Fruit fly (Drosophila melanogaster) whole organism, embryonic: ENCODE measurements around the gene CG7530.

Experiments
- ATbp ChIP-seq: fragments of 200-800 bp; sonication (Bioruptor generic); optimal IDR thresholded peaks from 2 replicates; lab custom pipeline; 2017; ENCODE audit warnings: missing biosample characterization, mild to moderate bottlenecking, missing genetic modification characterization, missing genetic modification reagents
- Atf-2 ChIP-seq: fragments of 200-800 bp; sonication (Bioruptor generic); optimal IDR thresholded peaks from 2 replicates; lab custom pipeline; 2016; ENCODE audit warnings: missing biosample characterization, missing genetic modification characterization
- CG11398 ChIP-seq: fragments of 200-800 bp; sonication (Bioruptor generic); optimal IDR thresholded peaks from 2 replicates; lab custom pipeline; 2016; ENCODE audit warnings: missing biosample characterization, missing genetic modification characterization
- CG13775 ChIP-seq: fragments of 200-800 bp; sonication (Bioruptor generic); optimal IDR thresholded peaks from 3 replicates; lab custom pipeline; 2017; ENCODE audit warnings: missing biosample characterization, mild to moderate bottlenecking, missing genetic modification characterization
- CG14441 ChIP-seq: fragments of 200-800 bp; sonication (Bioruptor generic); IDR thresholded peaks from 2 replicates; pipeline ENCODE4 v1.3.6; 2022; ENCODE audit warnings: missing biosample characterization, missing genetic modification characterization
- CG15479 ChIP-seq: fragments of 200-800 bp; sonication (Bioruptor generic); optimal IDR thresholded peaks from 3 replicates; lab custom pipeline; 2019; ENCODE audit warnings: missing biosample characterization, mild to moderate bottlenecking, missing genetic modification characterization, moderate library complexity
- CG17186 ChIP-seq: fragments of 200-800 bp; sonication (Bioruptor generic); optimal IDR thresholded peaks from 3 replicates; lab custom pipeline; 2017; ENCODE audit warnings: missing biosample characterization, missing genetic modification reagents, missing genetic modification characterization
- CG1832 ChIP-seq: fragments of 200-800 bp; sonication (Bioruptor generic); optimal IDR thresholded peaks from 2 replicates; lab custom pipeline; 2017; ENCODE audit warnings: missing biosample characterization, mild to moderate bottlenecking, missing genetic modification characterization, inconsistent platforms
- CG2120 ChIP-seq: fragments of 200-800 bp; sonication (Bioruptor generic); optimal IDR thresholded peaks from 3 replicates; lab custom pipeline; 2016; ENCODE audit warnings: missing biosample characterization, missing genetic modification characterization
- CG31388 ChIP-seq: fragments of 200-800 bp; sonication (Bioruptor generic); optimal IDR thresholded peaks from 2 replicates; lab custom pipeline; 2016; ENCODE audit warnings: missing biosample characterization, missing genetic modification characterization
- CG3163 ChIP-seq: fragments of 200-800 bp; sonication (Bioruptor generic); optimal IDR thresholded peaks from 3 replicates; lab custom pipeline; 2016; ENCODE audit warnings: missing biosample characterization, missing genetic modification characterization
- CG33557 ChIP-seq: fragments of 200-800 bp; sonication (Bioruptor generic); optimal IDR thresholded peaks from 2 replicates; lab custom pipeline; 2019; ENCODE audit warnings: missing biosample characterization, mild to moderate bottlenecking, missing genetic modification characterization, moderate library complexity
- CG42726 ChIP-seq: fragments of 200-800 bp; sonication (Bioruptor generic); IDR thresholded peaks from 2 replicates; pipeline ENCODE4 v1.3.6; 2022; ENCODE audit warnings: missing biosample characterization, missing genetic modification characterization; ENCODE audit not compliant: partially characterized antibody
- CG4328 ChIP-seq: fragments of 200-800 bp; sonication (Bioruptor generic); optimal IDR thresholded peaks from 3 replicates; lab custom pipeline; 2017; ENCODE audit warnings: missing biosample characterization, missing genetic modification reagents, missing genetic modification characterization
- CG4854 ChIP-seq: fragments of 200-800 bp; sonication (Bioruptor generic); optimal IDR thresholded peaks from 2 replicates; lab custom pipeline; 2016; ENCODE audit warnings: missing biosample characterization, missing genetic modification characterization, inconsistent platforms
- CG5180 ChIP-seq: fragments of 200-800 bp; sonication (Bioruptor generic); optimal IDR thresholded peaks from 3 replicates; lab custom pipeline; 2017; ENCODE audit warnings: missing biosample characterization, missing genetic modification characterization, mild to moderate bottlenecking, moderate library complexity, missing genetic modification reagents
- CG6791 ChIP-seq: fragments of 200-800 bp; sonication (Bioruptor generic); IDR thresholded peaks from 3 replicates; pipeline ENCODE4 v1.3.6; 2022; ENCODE audit warnings: missing biosample characterization, missing genetic modification characterization; ENCODE audit not compliant: partially characterized antibody
- CG7745 ChIP-seq: fragments of 200-800 bp; sonication (Bioruptor generic); optimal IDR thresholded peaks from 2 replicates; lab custom pipeline; 2018; ENCODE audit warnings: missing biosample characterization, mild to moderate bottlenecking, missing genetic modification characterization, moderate library complexity
- CG7839 ChIP-seq: fragments of 200-800 bp; sonication (Bioruptor generic); optimal IDR thresholded peaks from 3 replicates; lab custom pipeline; 2018; ENCODE audit warnings: missing biosample characterization, mild to moderate bottlenecking, missing genetic modification characterization, moderate library complexity
- CG8478 ChIP-seq: fragments of >200 bp; optimal IDR thresholded peaks from 2 replicates; lab custom pipeline; 2018
- CG9215 ChIP-seq: fragments of 200-800 bp; sonication (Bioruptor generic); IDR thresholded peaks from 2 replicates; pipeline ENCODE4 v1.3.6; 2022; ENCODE audit warnings: missing biosample characterization, missing genetic modification characterization
- CG9797 ChIP-seq: fragments of 200-800 bp; sonication (Bioruptor generic); optimal IDR thresholded peaks from 3 replicates; lab custom pipeline; 2018; ENCODE audit warnings: missing biosample characterization, mild to moderate bottlenecking, missing genetic modification characterization
- CG9817 ChIP-seq: fragments of 200-800 bp; sonication (Bioruptor generic); optimal IDR thresholded peaks from 2 replicates; lab custom pipeline; 2018; ENCODE audit warnings: missing biosample characterization, mild to moderate bottlenecking, missing genetic modification characterization, moderate library complexity
- Ets65A ChIP-seq: fragments of 200-800 bp; sonication (Bioruptor generic); peaks from one replicate; lab custom pipeline; 2016; ENCODE audit warnings: missing biosample characterization, missing genetic modification characterization
- Gsc ChIP-seq: fragments of 200-800 bp; sonication (Bioruptor generic); IDR thresholded peaks from 2 replicates; pipeline ENCODE4 v1.3.6; 2022; ENCODE audit warnings: missing biosample characterization, missing genetic modification characterization
- HLH54F ChIP-seq: fragments of 200-800 bp; sonication (Bioruptor generic); optimal IDR thresholded peaks from 3 replicates; lab custom pipeline; 2016; ENCODE audit warnings: missing biosample characterization, missing genetic modification characterization
- Hmx ChIP-seq: fragments of 200-800 bp; sonication (Bioruptor generic); optimal IDR thresholded peaks from 2 replicates; lab custom pipeline; 2016; ENCODE audit warnings: missing biosample characterization, missing genetic modification characterization
- Neu2 ChIP-seq: fragments of 200-800 bp; sonication (Bioruptor generic); optimal IDR thresholded peaks from 3 replicates; lab custom pipeline; 2016; ENCODE audit warnings: missing biosample characterization, missing genetic modification characterization, borderline replicate concordance
- NfI ChIP-seq: fragments of 200-800 bp; sonication (Bioruptor generic); optimal IDR thresholded peaks from 3 replicates; lab custom pipeline; 2018; ENCODE audit warnings: missing biosample characterization, mild to moderate bottlenecking, missing genetic modification characterization, moderate library complexity
- TFAM ChIP-seq: fragments of 200-800 bp; sonication (Bioruptor generic); optimal IDR thresholded peaks from 2 replicates; lab custom pipeline; 2017; ENCODE audit warnings: missing biosample characterization, missing genetic modification characterization, inconsistent platforms
- ab ChIP-seq: fragments of 200-800 bp; sonication (Bioruptor generic); optimal IDR thresholded peaks from 2 replicates; lab custom pipeline; 2016; ENCODE audit warnings: missing biosample characterization, missing genetic modification characterization
- bowl ChIP-seq: fragments of 200-800 bp; sonication (Bioruptor generic); IDR thresholded peaks from 2 replicates; pipeline ENCODE4 v1.3.6; 2022; ENCODE audit warnings: missing biosample characterization, missing genetic modification characterization
- chn ChIP-seq: fragments of 200-800 bp; sonication (Bioruptor generic); optimal IDR thresholded peaks from 2 replicates; lab custom pipeline; 2016; ENCODE audit warnings: missing biosample characterization, missing genetic modification characterization
- corto ChIP-seq: fragments of 200-800 bp; sonication (Bioruptor generic); optimal IDR thresholded peaks from 2 replicates; lab custom pipeline; 2016; ENCODE audit warnings: missing biosample characterization, mild to moderate bottlenecking, missing genetic modification characterization, moderate library complexity
- dm ChIP-seq: fragments of 200-800 bp; sonication (Bioruptor generic); optimal IDR thresholded peaks from 3 replicates; lab custom pipeline; 2016; ENCODE audit warnings: missing biosample characterization, missing genetic modification characterization
- gcm ChIP-seq: fragments of 200-800 bp; sonication (Bioruptor generic); optimal IDR thresholded peaks from 2 replicates; lab custom pipeline; 2019; ENCODE audit warnings: missing biosample characterization, mild to moderate bottlenecking, missing genetic modification characterization, moderate library complexity
- luna ChIP-seq: fragments of 200-800 bp; sonication (Bioruptor generic); optimal IDR thresholded peaks from 2 replicates; lab custom pipeline; 2016; ENCODE audit warnings: missing biosample characterization, missing genetic modification characterization
- mirr ChIP-seq: fragments of 200-800 bp; sonication (Bioruptor generic); optimal IDR thresholded peaks from 3 replicates; lab custom pipeline; 2018; ENCODE audit warnings: missing biosample characterization, mild to moderate bottlenecking, missing genetic modification characterization
- nerfin-2 ChIP-seq: fragments of 200-800 bp; sonication (Bioruptor generic); IDR thresholded peaks from 2 replicates; pipeline ENCODE4 v1.3.6; 2022; ENCODE audit warnings: missing biosample characterization, missing genetic modification characterization; ENCODE audit not compliant: partially characterized antibody
- odd ChIP-seq: fragments of 200-800 bp; sonication (Bioruptor generic); optimal IDR thresholded peaks from 2 replicates; lab custom pipeline; 2017; ENCODE audit warnings: missing biosample characterization, mild to moderate bottlenecking, missing genetic modification characterization
- phol ChIP-seq: fragments of 200-800 bp; sonication (Bioruptor generic); optimal IDR thresholded peaks from 3 replicates; lab custom pipeline; 2018; ENCODE audit warnings: missing biosample characterization, mild to moderate bottlenecking, missing genetic modification characterization, moderate library complexity
- salm ChIP-seq: fragments of 200-800 bp; sonication (Bioruptor generic); optimal IDR thresholded peaks from 2 replicates; lab custom pipeline; 2018; ENCODE audit warnings: missing biosample characterization, mild to moderate bottlenecking, missing genetic modification characterization
- sens-2 ChIP-seq: fragments of 200-800 bp; sonication (Bioruptor generic); IDR thresholded peaks from 2 replicates; pipeline ENCODE4 v1.3.6; 2022; ENCODE audit warnings: missing biosample characterization, missing genetic modification characterization
- slbo ChIP-seq: fragments of 200-800 bp; sonication (Bioruptor generic); IDR thresholded peaks from 2 replicates; pipeline ENCODE4 v1.3.6; 2022; ENCODE audit warnings: missing biosample characterization, missing genetic modification characterization
- sr ChIP-seq: fragments of 200-800 bp; sonication (Bioruptor generic); IDR thresholded peaks from 3 replicates; pipeline ENCODE4 v1.3.6; 2022; ENCODE audit warnings: missing biosample characterization, missing genetic modification characterization
- tna ChIP-seq: fragments of 200-800 bp; sonication (Bioruptor generic); IDR thresholded peaks from 2 replicates; pipeline ENCODE4 v1.3.6; 2022; ENCODE audit warnings: missing biosample characterization, missing genetic modification characterization; ENCODE audit not compliant: partially characterized antibody
- tx ChIP-seq: fragments of 200-800 bp; sonication (Bioruptor generic); optimal IDR thresholded peaks from 2 replicates; lab custom pipeline; 2016; ENCODE audit warnings: missing biosample characterization, missing genetic modification characterization
- unc-4 ChIP-seq: fragments of 200-800 bp; sonication (Bioruptor generic); IDR thresholded peaks from 2 replicates; pipeline ENCODE4 v1.3.6; 2022; ENCODE audit warnings: missing biosample characterization, missing genetic modification characterization; ENCODE audit not compliant: partially characterized antibody
- vvl ChIP-seq: fragments of 200-800 bp; sonication (Bioruptor generic); IDR thresholded peaks from 2 replicates; pipeline ENCODE4 v1.3.6; 2022; ENCODE audit warnings: missing biosample characterization, missing genetic modification characterization
- yki ChIP-seq: fragments of >200 bp; optimal IDR thresholded peaks from 3 replicates; lab custom pipeline; 2018
- zen2 ChIP-seq: fragments of 200-800 bp; sonication (Bioruptor generic); IDR thresholded peaks from 3 replicates; pipeline ENCODE4 v1.3.6; 2022; ENCODE audit warnings: missing biosample characterization, missing genetic modification characterization; ENCODE audit not compliant: partially characterized antibody

CG7530 gene

DNA sequence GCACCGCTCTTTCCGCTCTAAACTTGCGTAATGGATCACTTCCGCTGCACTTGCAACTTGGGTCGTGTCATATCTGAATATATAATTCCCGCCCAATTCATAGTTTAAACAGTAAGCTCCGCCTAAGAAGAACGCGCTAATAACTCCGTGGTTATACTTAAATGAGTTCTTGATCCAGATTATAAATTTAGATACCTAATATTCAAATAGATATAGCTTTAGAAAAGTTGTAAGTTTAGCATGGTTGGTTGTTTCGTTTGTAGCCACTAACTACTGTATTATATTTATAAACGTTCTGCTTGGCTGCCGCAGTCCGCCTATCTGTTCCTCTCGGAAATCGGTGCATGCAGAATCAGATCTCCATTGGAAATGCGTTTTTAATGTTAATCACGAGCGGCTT lies 11.6 kb upstream of the CG7530 start:
- TF ChIP-seq Neu2 (GFP tag; lab: Kevin White, UChicago) (no peak), NfI (GFP tag; lab: Kevin White, UChicago) (peak; percentile 8), vvl (GFP tag; lab: Robert Waterston, UW) (peak; percentile 88), TFAM (GFP tag; lab: Kevin White, UChicago) (no peak), CG8478 (no peak), CG9215 (GFP tag; lab: Robert Waterston, UW) (no peak), CG11398 (GFP tag; lab: Kevin White, UChicago) (no peak), Gsc (GFP tag; lab: Robert Waterston, UW) (no peak), CG7745 (tag; lab: Kevin White, UChicago) (no peak), nerfin-2 (no peak), CG6791 (no peak), gcm (GFP tag; lab: Kevin White, UChicago) (peak; percentile 34), yki (lab: Kevin White, UChicago) (no peak), CG33557 (GFP tag; lab: Kevin White, UChicago) (no peak), CG5180 (GFP tag; lab: Kevin White, UChicago) (no peak), CG13775 (GFP tag; lab: Kevin White, UChicago) (no peak), odd (GFP tag; lab: Kevin White, UChicago) (no peak), Ets65A (GFP tag; lab: Kevin White, UChicago) (peak; percentile 92), mirr (GFP tag; lab: Kevin White, UChicago) (no peak), sr (GFP tag; lab: Robert Waterston, UW) (no peak), phol (tag; lab: Kevin White, UChicago) (peak; percentile 73), CG42726 (GFP tag; lab: Robert Waterston, UW) (no peak), chn (GFP tag; lab: Kevin White, UChicago) (no peak), dm (no peak), Atf-2 (GFP tag; lab: Kevin White, UChicago) (no peak), CG9797 (no peak), CG4854 (GFP tag; lab: Kevin White, UChicago) (no peak), Hmx (GFP tag; lab: Kevin White, UChicago) (no peak), CG9817 (tag; lab: Kevin White, UChicago) (peak; percentile 16), corto (GFP tag; lab: Kevin White, UChicago) (no peak), tna (GFP tag; lab: Robert Waterston, UW) (no peak), CG4328 (GFP tag; lab: Kevin White, UChicago) (no peak), zen2 (GFP tag; lab: Robert Waterston, UW) (no peak), ab (GFP tag; lab: Kevin White, UChicago) (no peak), CG1832 (no peak), CG17186 (GFP tag; lab: Kevin White, UChicago) (no peak), HLH54F (GFP tag; lab: Kevin White, UChicago) (no peak), luna (GFP tag; lab: Kevin White, UChicago) (no peak), bowl (GFP tag; lab: Robert Waterston, UW) (no peak), slbo (GFP tag; lab: Robert Waterston, UW) (peak; percentile 49), CG7839 (tag; lab: Kevin White, UChicago) (peak; percentile 64), ATbp (GFP tag; lab: Kevin White, UChicago) (peak; percentile 60), CG31388 (GFP tag; lab: Kevin White, UChicago) (no peak), unc-4 (GFP tag; lab: Robert Waterston, UW) (no peak), CG15479 (no peak), CG2120 (no peak), CG14441 (GFP tag; lab: Robert Waterston, UW) (peak; percentile 48; the same call in 1 of the 2 replicates), CG3163 (GFP tag; lab: Kevin White, UChicago) (no peak), salm (tag; lab: Kevin White, UChicago) (peak; percentile 33), sens-2 (GFP tag; lab: Robert Waterston, UW) (peak; percentile 58), tx (GFP tag; lab: Kevin White, UChicago) (no peak)
